Fruit fly (Drosophila melanogaster) whole organism, adult: Measurements from ENCODE around the gene CG8500.

Experiments
- CG11617 ChIP-seq: fragments of 200-800 bp; sonication (Bioruptor generic); optimal IDR thresholded peaks from 2 replicates; lab custom pipeline; 2017; ENCODE audit warnings: mild to moderate bottlenecking, missing biosample characterization, missing genetic modification reagents, missing genetic modification characterization
- CG12768 ChIP-seq: fragments of 200-800 bp; sonication (Bioruptor generic); optimal IDR thresholded peaks from 2 replicates; lab custom pipeline; 2017; ENCODE audit warnings: missing biosample characterization, missing genetic modification characterization, mild to moderate bottlenecking, moderate library complexity, missing genetic modification reagents
- CG14711 ChIP-seq: fragments of 200-800 bp; sonication (Bioruptor generic); optimal IDR thresholded peaks from 2 replicates; lab custom pipeline; 2018; ENCODE audit warnings: missing biosample characterization, mild to moderate bottlenecking, missing genetic modification characterization, moderate library complexity
- CG1620 ChIP-seq: fragments of 200-800 bp; sonication (Bioruptor generic); optimal IDR thresholded peaks from 2 replicates; lab custom pipeline; 2016; ENCODE audit warnings: missing biosample characterization, missing genetic modification characterization
- CG33017 ChIP-seq: fragments of 200-800 bp; sonication (Bioruptor generic); optimal IDR thresholded peaks from 2 replicates; lab custom pipeline; 2018; ENCODE audit warnings: missing biosample characterization, mild to moderate bottlenecking, missing genetic modification characterization, moderate library complexity
- CG5204 ChIP-seq: fragments of 200-800 bp; sonication (Bioruptor generic); optimal IDR thresholded peaks from 2 replicates; lab custom pipeline; 2016; ENCODE audit warnings: missing biosample characterization, missing genetic modification characterization
- CG7045 ChIP-seq: fragments of 200-800 bp; sonication (Bioruptor generic); optimal IDR thresholded peaks from 2 replicates; lab custom pipeline; 2017; ENCODE audit warnings: missing biosample characterization, mild to moderate bottlenecking, missing genetic modification characterization
- CG7101 ChIP-seq: fragments of 200-800 bp; sonication (Bioruptor generic); optimal IDR thresholded peaks from 2 replicates; lab custom pipeline; 2018; ENCODE audit warnings: missing biosample characterization, mild to moderate bottlenecking, missing genetic modification characterization, moderate library complexity
- Clk ChIP-seq: fragments of 200-800 bp; sonication (Bioruptor generic); optimal IDR thresholded peaks from 2 replicates; lab custom pipeline; 2017; ENCODE audit warnings: missing biosample characterization, missing genetic modification characterization
- Crg-1 ChIP-seq: fragments of 200-800 bp; sonication (Bioruptor generic); optimal IDR thresholded peaks from 2 replicates; lab custom pipeline; 2016; ENCODE audit warnings: missing biosample characterization, missing genetic modification characterization
- Hr96 ChIP-seq: fragments of 200-800 bp; sonication (Bioruptor generic); optimal IDR thresholded peaks from 2 replicates; lab custom pipeline; 2016; ENCODE audit warnings: missing biosample characterization, missing genetic modification characterization
- Mnt ChIP-seq: fragments of 200-800 bp; sonication (Bioruptor generic); optimal IDR thresholded peaks from 2 replicates; lab custom pipeline; 2016; ENCODE audit warnings: missing biosample characterization, mild to moderate bottlenecking, missing genetic modification characterization
- bab1 ChIP-seq: fragments of 200-800 bp; sonication (Bioruptor generic); optimal IDR thresholded peaks from 3 replicates; lab custom pipeline; 2019; ENCODE audit warnings: missing biosample characterization, mild to moderate bottlenecking, missing genetic modification characterization, moderate library complexity
- cic ChIP-seq: fragments of 200-800 bp; sonication (Bioruptor generic); optimal IDR thresholded peaks from 2 replicates; lab custom pipeline; 2017; ENCODE audit warnings: missing biosample characterization, mild to moderate bottlenecking, missing genetic modification characterization, moderate library complexity
- cnc ChIP-seq, 2 experiments: fragments of >200 bp; optimal IDR thresholded peaks; 2 replicates each; lab custom pipeline; 2017
- kay ChIP-seq: fragments of 200-800 bp; sonication (Bioruptor generic); peaks from one replicate; lab custom pipeline; 2016; ENCODE audit warnings: missing biosample characterization, missing genetic modification characterization, borderline replicate concordance
- ovo ChIP-seq: fragments of 200-800 bp; sonication (Bioruptor generic); optimal IDR thresholded peaks from 2 replicates; lab custom pipeline; 2016; ENCODE audit warnings: missing biosample characterization, missing genetic modification characterization
- pad ChIP-seq: fragments of 200-800 bp; sonication (Bioruptor generic); optimal IDR thresholded peaks from 3 replicates; lab custom pipeline; 2017; ENCODE audit warnings: missing biosample characterization, missing genetic modification characterization, mild to moderate bottlenecking, moderate library complexity, missing genetic modification reagents
- tj ChIP-seq: fragments of 200-800 bp; sonication (Bioruptor generic); optimal IDR thresholded peaks from 3 replicates; lab custom pipeline; 2017; ENCODE audit warnings: missing biosample characterization, mild to moderate bottlenecking, missing genetic modification characterization, moderate library complexity
- toe ChIP-seq: fragments of 200-800 bp; sonication (Bioruptor generic); optimal IDR thresholded peaks from 2 replicates; lab custom pipeline; 2016; ENCODE audit warnings: missing biosample characterization, missing genetic modification characterization

Gene CG8500

dm6 chr3R:9756187-9756586, 28.3 kb upstream of the CG8500 start, which contains the start of the genes Alg12 and Rpt3R:
TSS of gene Alg12 (plus strand) at chr3R:9756491.
TSS of gene Rpt3R (minus strand) at chr3R:9756510.
- TF ChIP-seq Crg-1 (GFP tag; lab: Kevin White, UChicago) (peak; percentile 19), CG11617 (GFP tag; lab: Kevin White, UChicago) (peak; percentile 4), ovo (GFP tag; lab: Kevin White, UChicago) (no peak), bab1 (GFP tag; lab: Kevin White, UChicago) (peak; percentile 21), CG14711 (tag; lab: Kevin White, UChicago) (peak; percentile 71)

- TF ChIP-seq Mnt (GFP tag; lab: Kevin White, UChicago) (peak; percentile 43), Crg-1 (GFP tag; lab: Kevin White, UChicago) (no peak), CG33017 (tag; lab: Kevin White, UChicago) (peak; percentile 21), bab1 (GFP tag; lab: Kevin White, UChicago) (peak; percentile 70), CG7101 (tag; lab: Kevin White, UChicago) (peak; percentile 2), CG12768 (peak; percentile 44), tj (GFP tag; lab: Kevin White, UChicago) (peak; percentile 38), CG11617 (GFP tag; lab: Kevin White, UChicago) (peak; percentile 50), pad (GFP tag; lab: Kevin White, UChicago) (no peak), cnc (optimal IDR thresholded peaks at IDR 0.05; lab: Kevin White, UChicago) (no peak), Clk (no peak), cic (GFP tag; lab: Kevin White, UChicago) (peak; percentile 85), CG1620 (GFP tag; lab: Kevin White, UChicago) (peak; percentile 23), toe (no peak), CG14711 (tag; lab: Kevin White, UChicago) (no peak)
Observed at dm6 chr3R:9759360-9760191, 24.9 kb upstream of the CG8500 start, which contains the start of gene Mpi. TSS of gene Mpi (plus strand) at chr3R:9759622.

DNA sequence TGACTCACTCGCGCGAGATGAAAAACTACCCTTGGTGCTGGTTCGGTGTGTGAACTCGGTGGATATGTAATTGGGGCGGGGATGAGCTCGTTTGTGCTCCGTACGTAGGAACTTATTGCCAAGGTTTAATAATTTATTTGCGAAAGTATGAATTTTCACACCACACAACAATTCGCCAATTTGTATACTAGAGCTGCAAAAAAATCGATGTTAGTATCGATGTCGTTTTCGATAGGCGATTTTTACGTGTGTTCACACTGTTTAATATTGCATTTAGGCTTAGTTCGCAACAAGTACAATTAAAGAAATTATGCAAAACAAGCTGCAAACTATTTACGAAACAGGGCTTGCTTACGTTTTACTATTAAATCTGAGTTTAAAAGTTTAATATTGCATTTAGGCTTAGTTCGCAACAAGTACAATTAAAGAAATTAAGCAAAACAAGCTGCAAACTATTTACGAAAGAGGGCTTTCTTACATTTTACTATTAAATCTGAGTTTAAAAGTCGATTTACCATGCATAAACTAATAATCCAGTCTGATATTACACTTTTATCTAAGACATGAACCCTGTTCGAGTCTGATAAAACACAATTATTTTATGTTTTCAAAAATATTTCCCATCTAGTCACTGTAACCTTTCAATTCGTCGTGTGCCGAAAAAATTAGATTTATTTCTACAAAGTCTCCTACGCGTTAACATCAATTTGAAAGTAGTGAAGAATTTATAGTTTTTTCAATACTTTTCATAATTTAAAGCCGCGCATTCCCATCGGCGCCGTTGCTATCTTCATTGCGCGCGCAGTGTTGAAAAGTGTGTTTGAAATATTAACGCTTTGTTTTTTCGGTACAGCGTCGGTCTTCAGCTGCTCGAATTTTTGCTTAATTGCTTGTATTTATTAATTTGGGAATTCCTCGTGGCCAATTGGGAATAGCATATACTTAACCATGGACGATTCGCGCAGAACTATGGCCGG, 21.2 kb upstream of the CG8500 start, which contains the start of the genes Snap24 and CG8478:
Gene Snap24, minus strand, starts transcription at position 196 of the 977 bp plus-strand sequence.
Gene CG8478, plus strand, starts transcription at position 696 of the 977 bp plus-strand sequence.
- TF ChIP-seq bab1 (GFP tag; lab: Kevin White, UChicago) (peak; percentile 9), pad (GFP tag; lab: Kevin White, UChicago) (peak; percentile 51), Hr96 (GFP tag; lab: Kevin White, UChicago) (no peak), Mnt (GFP tag; lab: Kevin White, UChicago) (peak; percentile 25), CG14711 (tag; lab: Kevin White, UChicago) (no peak), CG11617 (GFP tag; lab: Kevin White, UChicago) (peak; percentile 1), CG33017 (tag; lab: Kevin White, UChicago) (no peak), kay (GFP tag; lab: Kevin White, UChicago) (no peak), tj (GFP tag; lab: Kevin White, UChicago) (peak; percentile 0)

DNA sequence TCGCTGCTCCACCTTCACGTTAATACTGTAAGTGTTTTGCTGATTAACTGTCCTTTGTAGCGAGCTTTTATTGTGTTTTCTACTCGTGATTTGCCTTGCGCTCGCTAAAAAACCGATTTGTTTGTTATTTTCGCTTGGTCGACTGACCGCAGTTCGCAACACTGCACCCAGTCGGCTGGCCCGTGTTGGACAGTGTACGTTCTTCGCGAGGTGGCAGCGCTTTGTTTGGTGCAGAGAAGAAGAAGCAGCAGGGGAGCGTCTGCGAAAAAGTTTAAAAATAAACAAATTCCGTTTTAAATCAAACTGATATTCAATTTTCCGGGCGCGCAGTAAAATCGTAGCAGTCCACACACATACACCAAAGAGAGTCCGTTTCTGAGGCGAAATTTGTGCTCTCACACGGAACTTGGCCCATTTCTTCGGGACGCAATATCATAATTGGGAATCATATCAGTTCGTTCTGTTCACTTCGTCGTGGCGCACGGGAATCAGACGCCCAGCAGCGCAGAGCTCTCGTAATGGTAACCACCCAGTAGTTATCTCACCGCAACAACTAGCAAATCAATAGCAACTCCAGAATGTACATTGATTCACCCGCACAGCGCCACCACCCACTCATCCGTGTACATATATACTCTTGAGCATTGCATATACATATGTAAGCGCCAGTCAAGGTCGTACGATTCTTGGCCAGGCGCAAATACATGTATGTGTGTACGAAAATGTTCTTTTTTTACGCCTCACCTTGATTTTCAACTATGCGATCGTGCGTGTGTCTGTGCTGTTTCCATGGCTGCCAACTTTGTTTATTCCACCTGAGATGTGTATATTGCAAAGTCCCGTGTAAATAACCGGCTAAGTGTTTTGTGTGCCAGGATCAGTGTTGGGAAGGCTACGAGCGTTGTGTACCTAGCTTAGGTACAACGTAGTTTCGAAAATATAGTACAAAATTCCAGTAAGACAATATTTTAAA, 16.5 kb upstream of the CG8500 start, which contains the start of gene Naa80:
Gene Naa80, plus strand, starts transcription at position 215 of the 973 bp plus-strand sequence.
- TF ChIP-seq ovo (GFP tag; lab: Kevin White, UChicago) (peak; percentile 64), kay (GFP tag; lab: Kevin White, UChicago) (no peak), Clk (peak; percentile 67), cic (GFP tag; lab: Kevin White, UChicago) (peak; percentile 88), bab1 (GFP tag; lab: Kevin White, UChicago) (peak; percentile 56), CG1620 (GFP tag; lab: Kevin White, UChicago) (peak; percentile 95), tj (GFP tag; lab: Kevin White, UChicago) (peak; percentile 21), CG7101 (tag; lab: Kevin White, UChicago) (peak; percentile 82), CG12768 (peak; percentile 82), CG5204 (GFP tag; lab: Kevin White, UChicago) (no peak), toe (peak; percentile 63), CG14711 (tag; lab: Kevin White, UChicago) (peak; percentile 55), CG11617 (GFP tag; lab: Kevin White, UChicago) (peak; percentile 57), Hr96 (GFP tag; lab: Kevin White, UChicago) (peak; percentile 38), CG7045 (GFP tag; lab: Kevin White, UChicago) (peak; percentile 65), cnc (optimal IDR thresholded peaks at IDR 0.05; lab: Kevin White, UChicago) (no peak), CG33017 (tag; lab: Kevin White, UChicago) (peak; percentile 69), Mnt (GFP tag; lab: Kevin White, UChicago) (peak; percentile 92), pad (GFP tag; lab: Kevin White, UChicago) (peak; percentile 80), Crg-1 (GFP tag; lab: Kevin White, UChicago) (peak; percentile 96)
